Worm (Caenorhabditis elegans): ENCODE results near the gene F44F4.10.
"Not testable (repeated sequence)": the region's sequence is repeated elsewhere in the genome, so short reads cannot be mapped to it uniquely, and the experiment has no call there.

The F44F4.10 gene

DNA sequence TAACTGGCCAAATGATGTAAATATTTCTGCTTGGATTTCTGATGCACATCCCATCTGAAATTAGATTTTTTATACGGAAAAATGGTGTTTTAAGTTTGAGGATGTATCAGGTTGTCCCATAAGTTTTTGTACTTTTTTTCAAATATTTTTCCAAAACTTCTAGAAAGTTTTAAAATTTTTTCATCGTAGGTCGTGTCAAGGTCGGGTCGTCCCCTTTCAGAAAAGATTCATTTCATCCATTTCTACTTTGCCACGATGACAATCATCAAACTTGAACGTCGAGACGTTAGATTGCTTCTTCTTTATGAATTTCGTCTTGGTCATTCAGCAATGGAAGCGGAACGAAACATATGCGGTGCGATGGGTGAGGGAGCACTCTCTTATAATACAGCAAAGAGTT lies 12.7 kb downstream of the F44F4.10 start, which contains the start of gene sra-12:
Gene sra-12 (minus strand): TSS at position 101 of the 400 bp plus-strand sequence.
- TF ChIP-seq ceh-16, nhr-237, alr-1 (tag; optimal IDR thresholded peaks at IDR 0.05): not testable (repeated sequence)

ce11 chrII:10902104-10902503 lies 15.0 kb downstream of the F44F4.10 start, which contains the start of gene gly-1:
Gene gly-1, minus strand, starts transcription at chrII:10902204.
- TF ChIP-seq gmeb-1 (tag; optimal IDR thresholded peaks at IDR 0.05): no peak
- TF ChIP-seq egl-27 (tag; optimal IDR thresholded peaks at IDR 0.05): no peak
- TF ChIP-seq F13H6.1 (tag; optimal IDR thresholded peaks at IDR 0.05): no peak
- TF ChIP-seq nhr-23 (tag; optimal IDR thresholded peaks at IDR 0.05): no peak
- TF ChIP-seq ztf-1 (GFP tag; conservative IDR thresholded peaks at IDR 0.05): no peak
- TF ChIP-seq mdl-1 (tag; optimal IDR thresholded peaks at IDR 0.05): no peak
- no peak for TF ChIP-seq ZK546.5 (tag; optimal IDR thresholded peaks at IDR 0.05)
- no peak for TF ChIP-seq elt-3 (tag; optimal IDR thresholded peaks at IDR 0.05)
- no peak for TF ChIP-seq unc-62 (GFP tag; optimal IDR thresholded peaks at IDR 0.05)
- no peak for TF ChIP-seq blmp-1 (tag; optimal IDR thresholded peaks at IDR 0.05; ENCODE audit: insufficient read depth)
- no peak for TF ChIP-seq ceh-16 (tag; optimal IDR thresholded peaks at IDR 0.05)
- TF ChIP-seq lin-39 (tag; optimal IDR thresholded peaks at IDR 0.05): no peak
- no peak for TF ChIP-seq sem-4 (tag; optimal IDR thresholded peaks at IDR 0.05)
- TF ChIP-seq nhr-77 (tag; optimal IDR thresholded peaks at IDR 0.05): no peak
- TF ChIP-seq ama-1 (optimal IDR thresholded peaks at IDR 0.05): no peak
- no peak for TF ChIP-seq ztf-11 (tag; optimal IDR thresholded peaks at IDR 0.05)
- no peak for TF ChIP-seq nhr-12 (tag; optimal IDR thresholded peaks at IDR 0.05)
- TF ChIP-seq crh-2 (tag; optimal IDR thresholded peaks at IDR 0.05): no peak

ce11 chrII:10898998-10899397 lies 18.1 kb downstream of the F44F4.10 start:
- TF ChIP-seq nhr-21 (tag; optimal IDR thresholded peaks at IDR 0.05) (no peak), sem-4 (tag; optimal IDR thresholded peaks at IDR 0.05) (no peak), ZK546.5 (tag; optimal IDR thresholded peaks at IDR 0.05) (no peak), nhr-237 (tag; optimal IDR thresholded peaks at IDR 0.05) (no peak), nhr-10 (tag; optimal IDR thresholded peaks at IDR 0.05) (no peak), fos-1 (tag; optimal IDR thresholded peaks at IDR 0.05) (no peak), aly-2 (tag; optimal IDR thresholded peaks at IDR 0.05) (no peak), blmp-1 (tag; optimal IDR thresholded peaks at IDR 0.05; ENCODE audit: insufficient read depth) (no peak), skn-1 (tag; optimal IDR thresholded peaks at IDR 0.05) (no peak), snpc-4 (tag; optimal IDR thresholded peaks at IDR 0.05) (no peak), alr-1 (tag; optimal IDR thresholded peaks at IDR 0.05) (no peak), lin-13 (GFP tag; optimal IDR thresholded peaks at IDR 0.05) (no peak)

DNA sequence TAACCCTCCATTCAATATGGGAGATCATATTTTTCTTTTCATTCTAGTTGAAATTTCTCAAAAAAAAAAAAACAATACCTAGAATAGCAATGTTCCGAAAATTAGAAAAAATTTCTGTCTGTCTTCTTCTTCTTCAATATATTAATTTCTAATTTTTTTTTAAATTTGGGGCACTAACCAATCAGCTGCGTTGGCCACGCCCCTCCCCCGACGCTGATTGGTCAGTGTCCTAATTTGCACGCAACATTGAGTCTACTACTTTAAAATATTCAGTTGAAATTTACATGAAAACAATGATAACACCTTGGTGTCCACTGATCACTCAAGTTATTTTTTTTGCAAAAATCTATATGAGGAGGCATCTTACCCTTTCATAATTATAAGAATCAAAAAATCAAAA lies 21.1 kb downstream of the F44F4.10 start:
- TF ChIP-seq nhr-129 (tag; optimal IDR thresholded peaks at IDR 0.05) (no peak), nhr-77 (tag; optimal IDR thresholded peaks at IDR 0.05) (no peak), fos-1 (tag; optimal IDR thresholded peaks at IDR 0.05) (no peak), aly-2 (tag; optimal IDR thresholded peaks at IDR 0.05) (no peak), nhr-23 (tag; optimal IDR thresholded peaks at IDR 0.05) (no peak), alr-1 (tag; optimal IDR thresholded peaks at IDR 0.05) (no peak), crh-2 (tag; optimal IDR thresholded peaks at IDR 0.05) (no peak), unc-55 (GFP tag; optimal IDR thresholded peaks at IDR 0.05) (no peak), blmp-1 (tag; optimal IDR thresholded peaks at IDR 0.05; ENCODE audit: insufficient read depth) (no peak), lin-11 (tag; optimal IDR thresholded peaks at IDR 0.05) (no peak), sma-3 (GFP tag; optimal IDR thresholded peaks at IDR 0.05) (no peak), nhr-11 (tag; optimal IDR thresholded peaks at IDR 0.05) (no peak), mbf-1 (tag; optimal IDR thresholded peaks at IDR 0.05) (no peak), unc-39 (tag; optimal IDR thresholded peaks at IDR 0.05) (no peak)

DNA sequence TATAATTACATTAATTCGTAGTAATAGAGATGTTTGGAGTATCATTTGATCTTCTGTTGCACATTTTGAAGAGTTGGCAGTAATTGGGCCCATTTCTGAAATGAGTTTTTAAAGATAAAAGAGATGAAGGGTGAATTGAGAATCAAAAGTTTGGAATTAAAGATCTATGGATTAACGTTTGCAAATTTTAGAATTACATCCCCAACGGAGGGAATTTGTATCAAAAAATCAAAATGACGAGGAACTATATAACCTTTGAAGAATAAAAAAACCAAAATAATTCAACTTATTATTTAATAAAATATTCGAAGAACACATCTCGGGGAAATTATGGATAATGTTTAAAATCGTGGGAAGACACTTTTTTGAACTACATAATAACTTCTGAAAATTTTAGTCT lies 22.1 kb downstream of the F44F4.10 start, which contains the start of gene sra-10:
Gene sra-10 (minus strand): TSS at position 101 of the 400 bp plus-strand sequence.
- no peak for TF ChIP-seq Y55F3AM.14 (GFP tag; optimal IDR thresholded peaks at IDR 0.05)
- TF ChIP-seq unc-55 (GFP tag; optimal IDR thresholded peaks at IDR 0.05): no peak
- TF ChIP-seq R02D3.7 (tag; optimal IDR thresholded peaks at IDR 0.05): no peak
- no peak for TF ChIP-seq sem-4 (tag; optimal IDR thresholded peaks at IDR 0.05)
- no peak for TF ChIP-seq ZK546.5 (tag; optimal IDR thresholded peaks at IDR 0.05)
- no peak for TF ChIP-seq mab-5 (tag; optimal IDR thresholded peaks at IDR 0.05)
- TF ChIP-seq ceh-16 (tag; optimal IDR thresholded peaks at IDR 0.05): no peak
- TF ChIP-seq nhr-25 (tag; optimal IDR thresholded peaks at IDR 0.05): no peak
- TF ChIP-seq blmp-1 (tag; optimal IDR thresholded peaks at IDR 0.05; ENCODE audit: insufficient read depth): no peak
- no peak for TF ChIP-seq lin-13 (GFP tag; optimal IDR thresholded peaks at IDR 0.05)
- no peak for TF ChIP-seq alr-1 (tag; optimal IDR thresholded peaks at IDR 0.05)
- no peak for TF ChIP-seq elt-3 (tag; optimal IDR thresholded peaks at IDR 0.05)
- TF ChIP-seq peb-1 (tag; optimal IDR thresholded peaks at IDR 0.05): no peak
- TF ChIP-seq F13H6.1 (tag; optimal IDR thresholded peaks at IDR 0.05): no peak
- TF ChIP-seq lin-11 (tag; optimal IDR thresholded peaks at IDR 0.05): no peak
- TF ChIP-seq nhr-21 (tag; optimal IDR thresholded peaks at IDR 0.05): no peak
- no peak for TF ChIP-seq unc-39 (tag; optimal IDR thresholded peaks at IDR 0.05)
- no peak for TF ChIP-seq ceh-82 (tag; optimal IDR thresholded peaks at IDR 0.05)
- no peak for TF ChIP-seq nhr-77 (tag; optimal IDR thresholded peaks at IDR 0.05)
- no peak for TF ChIP-seq mbf-1 (tag; optimal IDR thresholded peaks at IDR 0.05)
